Worm (Caenorhabditis elegans): ENCODE data around the gene nep-15.

DNA sequence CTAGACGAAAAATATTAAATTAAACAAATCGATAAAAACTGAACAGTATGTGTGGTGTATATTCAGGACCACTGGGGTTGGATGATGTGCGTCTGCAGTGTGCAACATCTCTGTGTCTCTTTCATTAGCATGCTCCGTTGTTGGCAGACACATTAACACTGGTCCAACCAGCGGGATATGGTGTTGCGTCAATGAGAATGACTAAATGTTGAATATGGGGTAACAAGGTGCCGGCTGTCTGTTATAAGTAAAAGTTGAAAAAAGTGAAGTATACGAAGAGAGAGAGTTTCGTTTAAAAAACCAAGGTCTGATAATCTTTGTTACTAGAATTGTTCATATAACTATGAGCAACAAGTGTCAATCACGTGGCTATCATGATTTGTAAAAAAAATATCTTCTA, 44.8 kb downstream of the nep-15 start, which contains the start of gene ced-8:
- TF ChIP-seq ama-1 (optimal IDR thresholded peaks at IDR 0.05): no peak
- no peak for TF ChIP-seq ets-7 (tag; optimal IDR thresholded peaks at IDR 0.05)
- no peak for TF ChIP-seq hmbx-1 (tag; optimal IDR thresholded peaks at IDR 0.05)
- no peak for TF ChIP-seq hmg-4 (GFP tag; optimal IDR thresholded peaks at IDR 0.05)
- no peak for TF ChIP-seq aly-1 (tag; optimal IDR thresholded peaks at IDR 0.05)
- TF ChIP-seq sea-1 (GFP tag; conservative IDR thresholded peaks at IDR 0.05): no peak
- no peak for TF ChIP-seq ceh-13 (GFP tag; optimal IDR thresholded peaks at IDR 0.05)

Data from whole organism, early embryonic.